Worm (Caenorhabditis elegans): ENCODE results near the gene C07C7.1.

Gene C07C7.1

ce11 chrIV:9184547-9184946, at the start of gene C07C7.1:
TSS of gene C07C7.1 (plus strand) at chrIV:9184847.
- no peak for TF ChIP-seq blmp-1 (tag; optimal IDR thresholded peaks at IDR 0.05; ENCODE audit: insufficient read depth)
- TF ChIP-seq peb-1 (tag; optimal IDR thresholded peaks at IDR 0.05) = no peak
- TF ChIP-seq nhr-23 (tag; optimal IDR thresholded peaks at IDR 0.05) = no peak
- TF ChIP-seq unc-39 (tag; optimal IDR thresholded peaks at IDR 0.05) = no peak
- TF ChIP-seq ceh-82 (tag; optimal IDR thresholded peaks at IDR 0.05) = no peak
- no peak for TF ChIP-seq aly-2 (tag; optimal IDR thresholded peaks at IDR 0.05)
- no peak for TF ChIP-seq elt-3 (tag; optimal IDR thresholded peaks at IDR 0.05)
- no peak for TF ChIP-seq mab-5 (tag; optimal IDR thresholded peaks at IDR 0.05)
- TF ChIP-seq ztf-1 (GFP tag; conservative IDR thresholded peaks at IDR 0.05) = no peak

ce11 chrIV:9135377-9135776, 49.3 kb upstream of the C07C7.1 start, which contains the start of gene delm-1:
TSS of gene delm-1 (minus strand) at chrIV:9135477.
- TF ChIP-seq alr-1 (tag; optimal IDR thresholded peaks at IDR 0.05) (no peak), ztf-11 (tag; optimal IDR thresholded peaks at IDR 0.05) (no peak), sem-4 (tag; optimal IDR thresholded peaks at IDR 0.05) (no peak), ceh-82 (tag; optimal IDR thresholded peaks at IDR 0.05) (no peak), peb-1 (tag; optimal IDR thresholded peaks at IDR 0.05) (no peak), nhr-10 (tag; optimal IDR thresholded peaks at IDR 0.05) (no peak), mdl-1 (tag; optimal IDR thresholded peaks at IDR 0.05) (no peak), ztf-4 (tag; optimal IDR thresholded peaks at IDR 0.05) (no peak), nhr-237 (tag; optimal IDR thresholded peaks at IDR 0.05) (no peak), ZK546.5 (tag; optimal IDR thresholded peaks at IDR 0.05) (no peak), egl-27 (tag; optimal IDR thresholded peaks at IDR 0.05) (no peak), blmp-1 (tag; optimal IDR thresholded peaks at IDR 0.05; ENCODE audit: insufficient read depth) (no peak), mab-5 (tag; optimal IDR thresholded peaks at IDR 0.05) (no peak), nhr-129 (tag; optimal IDR thresholded peaks at IDR 0.05) (no peak), crh-2 (tag; optimal IDR thresholded peaks at IDR 0.05) (no peak), nhr-21 (tag; optimal IDR thresholded peaks at IDR 0.05) (no peak), mbf-1 (tag; optimal IDR thresholded peaks at IDR 0.05) (no peak), zag-1 (tag; optimal IDR thresholded peaks at IDR 0.05) (no peak), ceh-16 (tag; optimal IDR thresholded peaks at IDR 0.05) (no peak), R02D3.7 (tag; optimal IDR thresholded peaks at IDR 0.05) (no peak)

- TF ChIP-seq zag-1 (tag; optimal IDR thresholded peaks at IDR 0.05) = no peak
- no peak for TF ChIP-seq skn-1 (tag; optimal IDR thresholded peaks at IDR 0.05)
- TF ChIP-seq nhr-25 (tag; optimal IDR thresholded peaks at IDR 0.05) = no peak
- no peak for TF ChIP-seq egl-27 (tag; optimal IDR thresholded peaks at IDR 0.05)
- TF ChIP-seq elt-1 (tag; optimal IDR thresholded peaks at IDR 0.05) = no peak
- no peak for TF ChIP-seq ceh-16 (tag; optimal IDR thresholded peaks at IDR 0.05)
- no peak for TF ChIP-seq ztf-4 (tag; optimal IDR thresholded peaks at IDR 0.05)
- TF ChIP-seq aly-2 (tag; optimal IDR thresholded peaks at IDR 0.05) = no peak
- no peak for TF ChIP-seq lsy-2 (tag; optimal IDR thresholded peaks at IDR 0.05)
- no peak for TF ChIP-seq sem-4 (tag; optimal IDR thresholded peaks at IDR 0.05)
- TF ChIP-seq fos-1 (tag; optimal IDR thresholded peaks at IDR 0.05) = no peak
- TF ChIP-seq mdl-1 (tag; optimal IDR thresholded peaks at IDR 0.05) = no peak
- no peak for TF ChIP-seq nhr-129 (tag; optimal IDR thresholded peaks at IDR 0.05)
- no peak for TF ChIP-seq peb-1 (tag; optimal IDR thresholded peaks at IDR 0.05)
- no peak for TF ChIP-seq blmp-1 (tag; optimal IDR thresholded peaks at IDR 0.05; ENCODE audit: insufficient read depth)
- TF ChIP-seq Y55F3AM.14 (GFP tag; optimal IDR thresholded peaks at IDR 0.05) = no peak
- TF ChIP-seq crh-2 (tag; optimal IDR thresholded peaks at IDR 0.05) = no peak
- no peak for TF ChIP-seq ztf-11 (tag; optimal IDR thresholded peaks at IDR 0.05)
- no peak for TF ChIP-seq alr-1 (tag; optimal IDR thresholded peaks at IDR 0.05)
- TF ChIP-seq nhr-12 (tag; optimal IDR thresholded peaks at IDR 0.05) = no peak
These were observed 44.4 kb upstream of the C07C7.1 start for ce11 chrIV:9140172-9140805.

ce11 chrIV:9144405-9144804, 40.2 kb upstream of the C07C7.1 start, which contains the start of gene flp-1:
TSS of gene flp-1 (plus strand) at chrIV:9144705.
- TF ChIP-seq sem-4 (tag; optimal IDR thresholded peaks at IDR 0.05) (no peak), nhr-12 (tag; optimal IDR thresholded peaks at IDR 0.05) (no peak), unc-39 (tag; optimal IDR thresholded peaks at IDR 0.05) (no peak), ceh-82 (tag; optimal IDR thresholded peaks at IDR 0.05) (no peak), mbf-1 (tag; optimal IDR thresholded peaks at IDR 0.05) (no peak)

- TF ChIP-seq R02D3.7 (tag; optimal IDR thresholded peaks at IDR 0.05) = no peak
- TF ChIP-seq unc-62 (GFP tag; optimal IDR thresholded peaks at IDR 0.05) = no peak
- no peak for TF ChIP-seq nhr-237 (tag; optimal IDR thresholded peaks at IDR 0.05)
These were observed 38.5 kb upstream of the C07C7.1 start, which contains the start of gene daf-10 for ce11 chrIV:9146111-9146510. TSS of gene daf-10 (minus strand) at chrIV:9146211.
